Worm (Caenorhabditis elegans): ENCODE data around the gene W07G4.8.
A peak's percentile ranks its signal among the peaks of the same experiment; 100 is the strongest.

- no peak for TF ChIP-seq ztf-11 (tag; optimal IDR thresholded peaks at IDR 0.05)
- peak; percentile 43 for TF ChIP-seq lin-13 (tag; optimal IDR thresholded peaks at IDR 0.05)
- TF ChIP-seq ces-1 (GFP tag; optimal IDR thresholded peaks at IDR 0.05), result no peak
- TF ChIP-seq nhr-76 (tag; optimal IDR thresholded peaks at IDR 0.05), result no peak
- no peak for TF ChIP-seq blmp-1 (tag; optimal IDR thresholded peaks at IDR 0.05)
- TF ChIP-seq lsy-2 (tag; optimal IDR thresholded peaks at IDR 0.05), result no peak
- TF ChIP-seq unc-62 (GFP tag; optimal IDR thresholded peaks at IDR 0.05), result peak; percentile 37
- peak; percentile 41 for TF ChIP-seq flh-1 (GFP tag; optimal IDR thresholded peaks at IDR 0.05)
- no peak for TF ChIP-seq snpc-4 (tag; optimal IDR thresholded peaks at IDR 0.05)
- TF ChIP-seq nhr-237 (tag; optimal IDR thresholded peaks at IDR 0.05), result peak; percentile 10
Measured at ce11 chrV:13003378-13003777, 46.0 kb downstream of the W07G4.8 start.

Measured in whole organism, mixed stage, embryonic.